Fruit fly (Drosophila melanogaster) whole organism, wandering third instar larva: ENCODE measurements around the gene BG642312.

Experiments used
- Abd-B ChIP-seq: fragments of >200 bp; optimal IDR thresholded peaks from 2 replicates; lab custom pipeline; 2017; ENCODE audit warnings: missing biosample characterization, missing genetic modification characterization
- CG32264 ChIP-seq: fragments of 200-800 bp; sonication (Bioruptor generic); optimal IDR thresholded peaks from 2 replicates; lab custom pipeline; 2016; ENCODE audit warnings: missing biosample characterization, missing genetic modification characterization
- Dfd ChIP-seq: fragments of >200 bp; optimal IDR thresholded peaks from 2 replicates; lab custom pipeline; 2017; ENCODE audit warnings: missing biosample characterization, missing genetic modification characterization
- Dif ChIP-seq: fragments of 200-275, 200-300 bp; sonication (Bioruptor generic); optimal IDR thresholded peaks from 2 replicates; lab custom pipeline; 2018; ENCODE audit warnings: missing biosample characterization, missing genetic modification characterization; ENCODE audit not compliant: partially characterized antibody
- Hr78 ChIP-seq: fragments of >200 bp; optimal IDR thresholded peaks from 2 replicates; lab custom pipeline; 2017; ENCODE audit warnings: missing biosample characterization, missing genetic modification characterization
- Myc ChIP-seq: fragments of >200 bp; optimal IDR thresholded peaks from 2 replicates; lab custom pipeline; 2017
- OdsH ChIP-seq: fragments of 200-800 bp; sonication (Bioruptor generic); optimal IDR thresholded peaks from 2 replicates; lab custom pipeline; 2016; ENCODE audit warnings: missing biosample characterization, mild to moderate bottlenecking, missing genetic modification characterization
- brk ChIP-seq: fragments of 200-800 bp; sonication (Bioruptor generic); optimal IDR thresholded peaks from 2 replicates; lab custom pipeline; 2016; ENCODE audit warnings: missing biosample characterization, mild to moderate bottlenecking, missing genetic modification characterization
- dl ChIP-seq, 2 experiments: fragments of 175-275, 200-275 bp in 1 of 2; fragments of 200-275 bp in 1 of 2; sonication (Bioruptor generic); optimal IDR thresholded peaks; lab custom pipeline; 2018; ENCODE audit warnings: mild to moderate bottlenecking in 2 of 2, missing biosample characterization in 2 of 2, missing genetic modification characterization in 2 of 2, moderate library complexity in 2 of 2; ENCODE audit not compliant: partially characterized antibody in 2 of 2, insufficient read depth in 1 of 2
- foxo ChIP-seq, 2 experiments: fragments of 200-800 bp; sonication (Bioruptor generic); optimal IDR thresholded peaks; 2 replicates in 1 of 2; 3 replicates in 1 of 2; lab custom pipeline; 2016 to 2017; ENCODE audit warnings: missing biosample characterization in 2 of 2, missing genetic modification characterization in 2 of 2
- jim ChIP-seq: fragments of 175-275, 200-325 bp; sonication (Bioruptor generic); optimal IDR thresholded peaks from 2 replicates; lab custom pipeline; 2016; ENCODE audit warnings: missing biosample characterization, mild to moderate bottlenecking, missing genetic modification characterization
- lola ChIP-seq: fragments of >200 bp; optimal IDR thresholded peaks from 2 replicates; lab custom pipeline; 2017; ENCODE audit warnings: missing biosample characterization, missing genetic modification characterization
- psq ChIP-seq: fragments of 200-800 bp; sonication (Bioruptor generic); optimal IDR thresholded peaks from 3 replicates; lab custom pipeline; 2017; ENCODE audit warnings: missing biosample characterization, mild to moderate bottlenecking, missing genetic modification characterization, moderate library complexity
- usp ChIP-seq: fragments of >200 bp; optimal IDR thresholded peaks from 2 replicates; lab custom pipeline; 2017; ENCODE audit warnings: missing biosample characterization, missing genetic modification characterization

- TF ChIP-seq dl (GFP tag; optimal IDR thresholded peaks at IDR 0.05; lab: Kevin White, UChicago; ENCODE audit: insufficient read depth in 1 of 2, partially characterized antibody in 2 of 2): no peak
- TF ChIP-seq psq (GFP tag; lab: Kevin White, UChicago): no peak
- no peak for TF ChIP-seq usp (GFP tag; lab: Kevin White, UChicago)
- TF ChIP-seq Hr78 (GFP tag; lab: Kevin White, UChicago): no peak
- TF ChIP-seq Dif (GFP tag; lab: Kevin White, UChicago): no peak
- no peak for TF ChIP-seq Dfd
- TF ChIP-seq OdsH: no peak
- no peak for TF ChIP-seq CG32264 (GFP tag; lab: Kevin White, UChicago)
- TF ChIP-seq lola (GFP tag; lab: Kevin White, UChicago): no peak
- TF ChIP-seq Abd-B (GFP tag; lab: Kevin White, UChicago): no peak
- TF ChIP-seq Myc (lab: Kevin White, UChicago): no peak
- TF ChIP-seq jim (GFP tag; lab: Kevin White, UChicago): no peak
- TF ChIP-seq brk (GFP tag; lab: Kevin White, UChicago): no peak
- TF ChIP-seq foxo (GFP tag; optimal IDR thresholded peaks at IDR 0.05; lab: Kevin White, UChicago): no peak
Observed at dm6 chr3L:6239968-6240367, 6.8 kb upstream of the BG642312 start, which contains the start of gene CG10226.
